Fruit fly (Drosophila melanogaster): ENCODE results near the gene CG18048.

The CG18048 gene

dm6 chr3R:6343396-6344239 is 2.3 kb upstream of the CG18048 start, which contains the start of gene CG17919 (continued):
- TF ChIP-seq CG1602 (GFP tag; optimal IDR thresholded peaks at IDR 0.05) (no peak), CG9817 (tag; optimal IDR thresholded peaks at IDR 0.05) (no peak), CG9932 (GFP tag; IDR thresholded peaks at IDR 0.05) (0 out of 2 replicates have a peak, but pooled peaks have one; percentile 28), CG18476 (GFP tag; optimal IDR thresholded peaks at IDR 0.05) (no peak), Elba2 (GFP tag; optimal IDR thresholded peaks at IDR 0.05) (no peak), CG1233 (GFP tag; optimal IDR thresholded peaks at IDR 0.05) (no peak), Stat92E (GFP tag; optimal IDR thresholded peaks at IDR 0.05) (no peak), Spps (tag; optimal IDR thresholded peaks at IDR 0.05) (no peak), Side (GFP tag; optimal IDR thresholded peaks at IDR 0.05) (no peak), Chrac-16 (GFP tag; optimal IDR thresholded peaks at IDR 0.05) (no peak), CrebB (tag; optimal IDR thresholded peaks at IDR 0.05) (no peak), onecut (GFP tag; IDR thresholded peaks at IDR 0.05) (no peak), ab (GFP tag; optimal IDR thresholded peaks at IDR 0.05) (no peak), insv (GFP tag; optimal IDR thresholded peaks at IDR 0.05) (no peak), abd-A (tag; optimal IDR thresholded peaks at IDR 0.05) (no peak), Dp (GFP tag; optimal IDR thresholded peaks at IDR 0.05) (no peak), CG30403 (GFP tag; optimal IDR thresholded peaks at IDR 0.05) (peak; percentile 9), Camta (GFP tag; optimal IDR thresholded peaks at IDR 0.05) (no peak), CG12071 (GFP tag; optimal IDR thresholded peaks at IDR 0.05) (no peak), CG8290 (GFP tag; optimal IDR thresholded peaks at IDR 0.05) (no peak), CG8290 (tag; optimal IDR thresholded peaks at IDR 0.05) (no peak), lab (GFP tag; optimal IDR thresholded peaks at IDR 0.05) (no peak), lov (optimal IDR thresholded peaks at IDR 0.05) (no peak), lov (GFP tag; IDR thresholded peaks at IDR 0.05) (no peak), Ravus (GFP tag; IDR thresholded peaks at IDR 0.05) (no peak), Lim3 (GFP tag; IDR thresholded peaks at IDR 0.05) (no peak), trem (tag; optimal IDR thresholded peaks at IDR 0.05) (no peak), MTF-1 (GFP tag; optimal IDR thresholded peaks at IDR 0.05; ENCODE audit: borderline replicate concordance) (no peak), sr (GFP tag; IDR thresholded peaks at IDR 0.05) (no peak), eve (GFP tag; optimal IDR thresholded peaks at IDR 0.05) (no peak), CG12769 (tag; optimal IDR thresholded peaks at IDR 0.05) (peak; percentile 26), CG12391 (tag; optimal IDR thresholded peaks at IDR 0.05) (peak; percentile 9), esg (GFP tag; conservative IDR thresholded peaks at IDR 0.05) (no peak), Ets97D (GFP tag; optimal IDR thresholded peaks at IDR 0.05) (no peak), ftz-f1 (GFP tag; optimal IDR thresholded peaks at IDR 0.05) (no peak), CG2202 (tag; optimal IDR thresholded peaks at IDR 0.05) (no peak), CG3281 (GFP tag; optimal IDR thresholded peaks at IDR 0.05) (no peak), GATAe (GFP tag; conservative IDR thresholded peaks at IDR 0.05) (no peak), gsb-n (tag; optimal IDR thresholded peaks at IDR 0.05) (no peak), HmgZ (tag; optimal IDR thresholded peaks at IDR 0.05) (no peak), CG8765 (GFP tag; IDR thresholded peaks at IDR 0.05) (no peak), dan (GFP tag; IDR thresholded peaks at IDR 0.05) (no peak), ro (GFP tag; IDR thresholded peaks at IDR 0.05) (no peak), CG17359 (tag; optimal IDR thresholded peaks at IDR 0.05) (no peak), HLH54F (GFP tag; optimal IDR thresholded peaks at IDR 0.05) (no peak), crp (GFP tag; optimal IDR thresholded peaks at IDR 0.05) (no peak), MESR4 (GFP tag; optimal IDR thresholded peaks at IDR 0.05) (no peak), Mes4 (GFP tag; optimal IDR thresholded peaks at IDR 0.05) (no peak), pnt (GFP tag; optimal IDR thresholded peaks at IDR 0.05) (no peak), CG3065 (GFP tag; optimal IDR thresholded peaks at IDR 0.05) (no peak), bab2 (GFP tag; optimal IDR thresholded peaks at IDR 0.05) (no peak)
